Fruit fly (Drosophila melanogaster) whole organism, wandering third instar larva: Measurements from ENCODE around the gene Toll-9.

ENCODE experiments used
- Abd-B ChIP-seq: fragments of >200 bp; optimal IDR thresholded peaks from 2 replicates; lab custom pipeline; 2017; ENCODE audit warnings: missing biosample characterization, missing genetic modification characterization
- CG32264 ChIP-seq: fragments of 200-800 bp; sonication (Bioruptor generic); optimal IDR thresholded peaks from 2 replicates; lab custom pipeline; 2016; ENCODE audit warnings: missing biosample characterization, missing genetic modification characterization
- CG9705 ChIP-seq: fragments of 200-800 bp; sonication (Bioruptor generic); optimal IDR thresholded peaks from 2 replicates; lab custom pipeline; 2018; ENCODE audit warnings: missing biosample characterization, mild to moderate bottlenecking, missing genetic modification characterization
- CrebA ChIP-seq: fragments of 200-800 bp; sonication (Bioruptor generic); optimal IDR thresholded peaks from 2 replicates; lab custom pipeline; 2016; ENCODE audit warnings: missing biosample characterization, mild to moderate bottlenecking, missing genetic modification characterization, borderline replicate concordance
- Dfd ChIP-seq: fragments of >200 bp; optimal IDR thresholded peaks from 2 replicates; lab custom pipeline; 2017; ENCODE audit warnings: missing biosample characterization, missing genetic modification characterization
- Dif ChIP-seq: fragments of 200-275, 200-300 bp; sonication (Bioruptor generic); optimal IDR thresholded peaks from 2 replicates; lab custom pipeline; 2018; ENCODE audit warnings: missing biosample characterization, missing genetic modification characterization; ENCODE audit not compliant: partially characterized antibody
- GATAd ChIP-seq: sonication (Bioruptor generic); optimal IDR thresholded peaks from 2 replicates; lab custom pipeline; 2016; ENCODE audit warnings: missing biosample characterization, missing genetic modification characterization
- Hnf4 ChIP-seq: fragments of 200-800 bp; sonication (Bioruptor generic); optimal IDR thresholded peaks from 2 replicates; lab custom pipeline; 2016; ENCODE audit warnings: missing biosample characterization, mild to moderate bottlenecking, missing genetic modification characterization
- Hr78 ChIP-seq: fragments of >200 bp; optimal IDR thresholded peaks from 2 replicates; lab custom pipeline; 2017; ENCODE audit warnings: missing biosample characterization, missing genetic modification characterization
- Hr83 ChIP-seq: fragments of 200-300 bp; sonication (Bioruptor generic); optimal IDR thresholded peaks from 2 replicates; lab custom pipeline; 2016; ENCODE audit warnings: missing biosample characterization, mild to moderate bottlenecking, missing genetic modification characterization, moderate library complexity; ENCODE audit not compliant: poor library complexity, severe bottlenecking
- Jra ChIP-seq: sonication (Bioruptor generic); optimal IDR thresholded peaks from 2 replicates; lab custom pipeline; 2016; ENCODE audit warnings: missing biosample characterization, missing genetic modification characterization
- Mio ChIP-seq: sonication (Bioruptor generic); optimal IDR thresholded peaks from 2 replicates; lab custom pipeline; 2016; ENCODE audit warnings: missing biosample characterization, missing genetic modification characterization
- Myc ChIP-seq: fragments of >200 bp; optimal IDR thresholded peaks from 2 replicates; lab custom pipeline; 2017
- N ChIP-seq: fragments of >200 bp; optimal IDR thresholded peaks from 2 replicates; lab custom pipeline; 2018; ENCODE audit warnings: missing biosample characterization, missing external identifiers, missing genetic modification characterization
- Rel ChIP-seq, 2 experiments: fragments of 200-800 bp; sonication (Bioruptor generic) in 1 of 2; optimal IDR thresholded peaks; 2 replicates in 1 of 2; 3 replicates in 1 of 2; lab custom pipeline; 2016 to 2019; ENCODE audit warnings: mild to moderate bottlenecking in 2 of 2, missing biosample characterization in 2 of 2, missing genetic modification characterization in 2 of 2, moderate library complexity in 1 of 2
- Sp1 ChIP-seq: fragments of 200-800 bp; sonication (Bioruptor generic); optimal IDR thresholded peaks from 3 replicates; lab custom pipeline; 2019; ENCODE audit warnings: missing biosample characterization, mild to moderate bottlenecking, missing genetic modification characterization, moderate library complexity
- Vsx2 ChIP-seq: fragments of 200-300, 225-300 bp; sonication (Bioruptor generic); optimal IDR thresholded peaks from 2 replicates; lab custom pipeline; 2018; ENCODE audit warnings: missing biosample characterization, missing genetic modification characterization; ENCODE audit not compliant: partially characterized antibody
- brk ChIP-seq: fragments of 200-800 bp; sonication (Bioruptor generic); optimal IDR thresholded peaks from 2 replicates; lab custom pipeline; 2016; ENCODE audit warnings: missing biosample characterization, mild to moderate bottlenecking, missing genetic modification characterization
- ey ChIP-seq: fragments of 200-800 bp; sonication (Bioruptor generic); optimal IDR thresholded peaks from 2 replicates; lab custom pipeline; 2016; ENCODE audit warnings: missing biosample characterization, missing genetic modification characterization
- foxo ChIP-seq, 2 experiments: fragments of 200-800 bp; sonication (Bioruptor generic); optimal IDR thresholded peaks; 2 replicates in 1 of 2; 3 replicates in 1 of 2; lab custom pipeline; 2016 to 2017; ENCODE audit warnings: missing biosample characterization in 2 of 2, missing genetic modification characterization in 2 of 2
- fru ChIP-seq: fragments of 200-800 bp; sonication (Bioruptor generic); optimal IDR thresholded peaks from 3 replicates; lab custom pipeline; 2016; ENCODE audit warnings: missing biosample characterization, mild to moderate bottlenecking, missing genetic modification characterization
- h ChIP-seq: fragments of 200-800 bp; sonication (Bioruptor generic); optimal IDR thresholded peaks from 3 replicates; lab custom pipeline; 2016; ENCODE audit warnings: missing biosample characterization, mild to moderate bottlenecking, missing genetic modification characterization
- jim ChIP-seq: fragments of 175-275, 200-325 bp; sonication (Bioruptor generic); optimal IDR thresholded peaks from 2 replicates; lab custom pipeline; 2016; ENCODE audit warnings: missing biosample characterization, mild to moderate bottlenecking, missing genetic modification characterization
- lola ChIP-seq: fragments of >200 bp; optimal IDR thresholded peaks from 2 replicates; lab custom pipeline; 2017; ENCODE audit warnings: missing biosample characterization, missing genetic modification characterization
- psq ChIP-seq: fragments of 200-800 bp; sonication (Bioruptor generic); optimal IDR thresholded peaks from 3 replicates; lab custom pipeline; 2017; ENCODE audit warnings: missing biosample characterization, mild to moderate bottlenecking, missing genetic modification characterization, moderate library complexity
- rgr ChIP-seq: fragments of 200-800 bp; sonication (Bioruptor generic); optimal IDR thresholded peaks from 3 replicates; lab custom pipeline; 2016; ENCODE audit warnings: missing biosample characterization, mild to moderate bottlenecking, missing genetic modification characterization
- usp ChIP-seq: fragments of >200 bp; optimal IDR thresholded peaks from 2 replicates; lab custom pipeline; 2017; ENCODE audit warnings: missing biosample characterization, missing genetic modification characterization

The Toll-9 gene

DNA sequence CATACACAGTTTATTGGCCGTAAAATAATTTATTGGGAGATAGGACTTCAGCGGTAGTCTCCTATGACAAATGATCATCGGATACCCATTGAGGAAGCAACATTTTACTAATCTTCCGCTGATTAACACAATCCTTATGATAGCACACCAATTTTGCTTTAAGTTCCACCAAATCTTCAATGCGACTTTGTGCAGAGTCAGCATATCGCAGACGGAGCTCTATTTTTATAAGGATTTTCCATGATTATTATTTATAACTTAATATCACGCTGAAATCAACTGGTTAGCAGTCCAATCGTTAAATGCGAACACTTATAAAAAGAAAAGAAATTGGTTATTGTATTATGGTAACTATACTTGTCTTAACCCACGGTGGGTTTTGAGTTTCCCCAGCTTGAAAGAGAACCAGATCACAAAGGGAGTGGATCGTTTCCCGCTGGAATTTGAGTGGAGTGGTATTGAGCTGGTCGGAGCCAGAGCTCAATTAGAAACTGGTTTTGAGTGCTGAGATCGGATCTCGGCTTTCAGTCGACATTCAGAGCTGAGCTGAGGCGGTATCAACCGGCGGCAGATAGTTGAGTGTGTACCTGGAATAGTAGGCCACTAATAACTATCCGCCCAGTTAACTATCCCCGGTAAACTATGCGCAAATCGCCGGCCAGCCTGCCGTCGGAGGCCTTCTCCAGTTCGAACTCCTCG, at the start of gene Toll-9, which contains the start of gene in:
Gene Toll-9, minus strand, starts transcription at position 51 of the 699 bp plus-strand sequence.
Gene in, plus strand, starts transcription at position 525 of the 699 bp plus-strand sequence.
- peak; percentile 40 for TF ChIP-seq Dif (GFP tag; lab: Kevin White, UChicago)
- TF ChIP-seq brk (GFP tag; lab: Kevin White, UChicago) = no peak

DNA sequence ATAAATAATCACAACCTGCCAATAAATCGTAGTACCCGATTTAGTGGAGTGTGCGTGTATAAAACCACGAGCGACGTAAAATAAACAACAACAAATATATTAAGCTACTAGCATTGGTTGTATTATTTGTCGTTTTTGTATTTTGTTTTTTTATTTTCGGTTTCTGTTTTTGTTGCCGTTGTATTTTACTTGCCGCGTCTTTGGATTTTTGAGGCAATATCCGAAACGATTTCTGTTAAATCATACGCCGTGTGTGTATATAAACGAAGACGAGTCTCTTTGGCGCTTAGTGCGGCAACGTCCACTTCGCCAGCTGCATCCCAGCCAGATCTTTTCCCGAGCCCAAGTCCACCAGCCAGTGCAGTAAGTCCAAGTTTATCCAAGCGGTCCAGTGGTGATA, 46.8 kb upstream of the Toll-9 start, which contains the start of gene zye:
Gene zye, plus strand, starts transcription at position 301 of the 400 bp plus-strand sequence.
- TF ChIP-seq Dfd (GFP tag; lab: Kevin White, UChicago) (no peak), lola (no peak), Mio (GFP tag; lab: Kevin White, UChicago) (no peak), fru (GFP tag; lab: Kevin White, UChicago) (no peak), Hr83 (GFP tag; lab: Kevin White, UChicago) (no peak), Hnf4 (GFP tag; lab: Kevin White, UChicago) (no peak), psq (GFP tag; lab: Kevin White, UChicago) (no peak), Myc (no peak), Jra (GFP tag; lab: Kevin White, UChicago) (no peak), Sp1 (GFP tag; lab: Kevin White, UChicago) (no peak), usp (GFP tag; lab: Kevin White, UChicago) (no peak), CrebA (GFP tag; lab: Kevin White, UChicago) (no peak), Abd-B (GFP tag; lab: Kevin White, UChicago) (no peak), jim (no peak), Hr78 (no peak), Rel (GFP tag; optimal IDR thresholded peaks at IDR 0.05; lab: Kevin White, UChicago) (no peak), Rel (tag; optimal IDR thresholded peaks at IDR 0.05; lab: Kevin White, UChicago) (no peak), foxo (GFP tag; optimal IDR thresholded peaks at IDR 0.05; lab: Kevin White, UChicago) (no peak)

DNA sequence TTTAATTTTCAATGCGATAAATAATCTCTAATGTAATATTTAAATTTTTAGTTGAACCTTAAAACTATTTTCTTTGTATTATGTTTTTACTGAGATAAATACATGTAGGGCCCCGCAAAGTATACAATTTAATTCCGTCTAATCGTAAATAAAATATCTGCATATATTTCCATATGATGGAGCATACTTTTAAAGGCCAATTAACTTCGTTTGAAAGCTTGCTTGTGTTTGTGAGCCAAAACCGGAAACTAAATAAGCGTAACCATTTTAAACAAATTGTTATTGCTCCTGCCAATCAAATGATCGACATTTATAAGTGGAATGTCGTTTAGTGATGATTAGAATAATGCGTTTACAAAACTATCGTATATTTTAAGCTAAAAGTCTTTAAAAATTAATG, 44.3 kb upstream of the Toll-9 start:
- TF ChIP-seq fru (GFP tag; lab: Kevin White, UChicago) (peak; percentile 2), h (GFP tag; lab: Kevin White, UChicago) (no peak), Hnf4 (GFP tag; lab: Kevin White, UChicago) (no peak), Hr78 (no peak), brk (GFP tag; lab: Kevin White, UChicago) (no peak), Dif (GFP tag; lab: Kevin White, UChicago) (no peak), Myc (peak; percentile 27), psq (GFP tag; lab: Kevin White, UChicago) (no peak), N (GFP tag; lab: Kevin White, UChicago) (peak; percentile 11), Sp1 (GFP tag; lab: Kevin White, UChicago) (no peak), Vsx2 (GFP tag; lab: Kevin White, UChicago) (peak; percentile 93), rgr (peak; percentile 7), CG32264 (no peak), ey (GFP tag; lab: Kevin White, UChicago) (no peak)

DNA sequence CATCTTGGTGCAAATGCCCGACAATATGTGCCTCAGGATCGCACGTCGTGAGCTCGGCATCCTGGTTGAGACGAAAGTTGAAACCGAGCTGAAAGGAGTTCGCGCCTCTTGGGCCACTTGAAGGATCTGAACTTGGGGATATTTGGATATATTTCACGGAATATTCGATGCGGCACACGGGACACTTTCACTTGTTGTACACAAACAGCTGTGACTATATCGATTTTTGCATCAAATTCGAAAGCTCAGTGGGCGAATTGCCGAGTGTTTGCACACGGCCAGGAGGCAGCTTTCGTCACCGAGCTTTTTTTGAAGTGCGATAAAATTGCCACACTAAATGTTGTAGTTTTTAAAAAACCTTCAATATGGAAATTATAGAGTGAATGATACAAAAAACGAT, 43.8 kb upstream of the Toll-9 start, which contains the start of gene CG13248:
Gene CG13248, minus strand, starts transcription at position 222 of the 400 bp plus-strand sequence.
- TF ChIP-seq N (GFP tag; lab: Kevin White, UChicago) (no peak), lola (no peak), Abd-B (GFP tag; lab: Kevin White, UChicago) (no peak)

DNA sequence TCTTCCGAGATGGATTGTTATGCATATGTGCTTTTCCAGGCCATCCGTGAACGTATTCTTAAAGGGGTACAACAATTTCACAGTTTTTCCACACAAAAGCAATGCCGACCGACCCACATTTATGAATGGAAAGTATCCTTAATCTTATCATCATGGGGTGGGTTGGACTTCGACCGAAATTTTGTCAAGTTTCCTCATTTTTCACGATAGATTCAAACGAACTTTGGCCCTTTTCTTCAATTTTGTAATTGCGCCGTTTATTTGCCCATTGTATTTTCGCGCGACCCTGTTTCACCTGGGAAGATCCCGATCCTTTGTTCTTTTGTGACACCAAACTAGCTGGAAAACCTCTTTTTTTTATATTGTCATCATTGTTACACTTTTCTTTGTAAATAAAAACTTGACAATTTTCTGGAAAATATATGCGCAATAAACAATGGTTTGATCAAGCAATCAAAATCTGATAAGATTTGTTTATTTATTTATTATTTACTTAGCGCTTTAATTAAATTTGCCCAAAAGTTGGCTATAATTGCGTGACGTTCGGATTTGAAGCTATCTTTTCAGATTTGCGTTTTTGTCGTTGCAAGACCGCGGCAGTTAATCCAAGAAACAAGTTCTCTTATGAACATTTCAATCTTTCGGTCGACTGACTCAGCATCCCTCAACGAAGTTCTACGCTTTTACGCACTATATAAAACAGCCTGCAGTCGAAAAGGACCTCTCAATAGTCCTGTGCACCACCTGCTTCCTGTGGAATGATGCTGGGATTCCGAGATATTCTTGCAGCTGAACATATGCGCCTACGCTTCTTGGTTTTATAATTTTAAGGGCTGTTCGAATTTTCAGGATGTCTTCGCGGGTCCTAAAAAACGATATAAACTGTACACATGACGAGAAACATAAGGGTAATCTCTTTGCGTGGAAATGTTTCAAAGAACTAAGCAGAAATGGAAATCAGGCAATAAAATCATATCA, 39.7 kb upstream of the Toll-9 start:
- TF ChIP-seq N (GFP tag; lab: Kevin White, UChicago) = peak; percentile 64
- no peak for TF ChIP-seq CG9705 (GFP tag; lab: Kevin White, UChicago)
- TF ChIP-seq Myc = peak; percentile 66
- TF ChIP-seq usp (GFP tag; lab: Kevin White, UChicago) = no peak
- no peak for TF ChIP-seq GATAd (GFP tag; lab: Kevin White, UChicago)
- no peak for TF ChIP-seq fru (GFP tag; lab: Kevin White, UChicago)
- TF ChIP-seq Sp1 (GFP tag; lab: Kevin White, UChicago) = peak; percentile 14
